Worm (Caenorhabditis elegans) whole organism, L1 larva: ENCODE data around the gene F59C12.3.

Experiments
- Y116A8C.19 ChIP-seq: sonication (generic microtip); optimal IDR thresholded peaks from 2 replicates; lab custom pipeline; 2016; ENCODE audit warnings: missing compliant biosample characterization, missing genetic modification characterization, borderline replicate concordance
- alr-1 ChIP-seq: fragments of 200-800 bp; sonication (Bioruptor generic); optimal IDR thresholded peaks from 2 replicates; lab custom pipeline; 2018; ENCODE audit warnings: borderline replicate concordance, mild to moderate bottlenecking, missing genetic modification characterization, missing compliant biosample characterization
- ama-1 ChIP-seq: fragments of 150-350 bp; optimal IDR thresholded peaks from 2 replicates; lab custom pipeline; 2014
- blmp-1 ChIP-seq: fragments of 150-350 bp; optimal IDR thresholded peaks from 2 replicates; lab custom pipeline; 2014; ENCODE audit warnings: missing biosample characterization, missing genetic modification characterization
- ceh-8 ChIP-seq: fragments of 200-800 bp; sonication (Bioruptor generic); optimal IDR thresholded peaks from 2 replicates; lab custom pipeline; 2018; ENCODE audit warnings: mild to moderate bottlenecking, missing genetic modification characterization, moderate library complexity, missing compliant biosample characterization
- ceh-82 ChIP-seq, 3 experiments: fragments of 150-350 bp in 1 of 3; sonication (generic microtip) in 2 of 3; optimal IDR thresholded peaks; 2 replicates each; lab custom pipeline; 2014 to 2017; ENCODE audit warnings: missing biosample characterization in 3 of 3, missing genetic modification characterization in 3 of 3
- ces-1 ChIP-seq: fragments of 150-350 bp; optimal IDR thresholded peaks from 2 replicates; lab custom pipeline; 2014; ENCODE audit warnings: missing biosample characterization, missing genetic modification reagents, missing genetic modification characterization
- elt-3 ChIP-seq, 6 experiments: fragments of 150-350 bp in 1 of 6; sonication (generic microtip); optimal IDR thresholded peaks; 2 replicates each; lab custom pipeline; 2017 to 2018; ENCODE audit warnings: missing biosample characterization in 6 of 6, missing genetic modification characterization in 6 of 6, inconsistent platforms in 1 of 6
- fkh-10 ChIP-seq: sonication (generic microtip); optimal IDR thresholded peaks from 2 replicates; lab custom pipeline; 2017; ENCODE audit warnings: missing biosample characterization, missing genetic modification reagents, missing genetic modification characterization
- grh-1 ChIP-seq: fragments of 200-800 bp; sonication (Bioruptor generic); IDR thresholded peaks from 2 replicates; pipeline ENCODE4 v1.3.6; 2022; ENCODE audit warnings: missing genetic modification reagents, missing genetic modification characterization, missing compliant biosample characterization
- hlh-17 ChIP-seq: fragments of 200-800 bp; sonication (Bioruptor generic); optimal IDR thresholded peaks from 2 replicates; lab custom pipeline; 2018; ENCODE audit warnings: missing genetic modification characterization, mild to moderate bottlenecking, missing compliant biosample characterization, moderate library complexity, borderline replicate concordance
- hlh-4 ChIP-seq: sonication (generic microtip); optimal IDR thresholded peaks from 2 replicates; lab custom pipeline; 2016; ENCODE audit warnings: mild to moderate bottlenecking, missing genetic modification characterization, missing compliant biosample characterization
- hpl-2 ChIP-seq: fragments of 150-350 bp; optimal IDR thresholded peaks from 2 replicates; lab custom pipeline; 2014; ENCODE audit warnings: missing biosample characterization, missing genetic modification reagents, missing genetic modification characterization
- lin-14 ChIP-seq: fragments of 200-800 bp; sonication (Bioruptor generic); optimal IDR thresholded peaks from 2 replicates; lab custom pipeline; 2018; ENCODE audit warnings: mild to moderate bottlenecking, missing genetic modification characterization, moderate library complexity, missing compliant biosample characterization
- lin-35 ChIP-seq, 2 experiments: fragments of 150-350 bp; optimal IDR thresholded peaks; 2 replicates each; lab custom pipeline; 2014; ENCODE audit warnings: missing biosample characterization in 2 of 2, missing genetic modification characterization in 2 of 2, missing genetic modification reagents in 2 of 2
- lin-39 ChIP-seq: fragments of 150-350 bp; optimal IDR thresholded peaks from 2 replicates; lab custom pipeline; 2014; ENCODE audit warnings: missing biosample characterization, missing genetic modification reagents, missing genetic modification characterization
- lsy-2 ChIP-seq, 2 experiments: fragments of 150-350 bp; optimal IDR thresholded peaks; 2 replicates each; lab custom pipeline; 2014; ENCODE audit warnings: missing biosample characterization in 2 of 2, missing genetic modification characterization in 2 of 2
- nhr-12 ChIP-seq: sonication (generic microtip); optimal IDR thresholded peaks from 2 replicates; lab custom pipeline; 2017; ENCODE audit warnings: missing biosample characterization, missing genetic modification characterization
- nhr-19 ChIP-seq: fragments of 200-800 bp; sonication (Bioruptor generic); conservative IDR thresholded peaks from 2 replicates; pipeline ENCODE4 v1.3.6; 2022; ENCODE audit warnings: missing genetic modification characterization, missing compliant biosample characterization
- nhr-28 ChIP-seq: fragments of 150-350 bp; optimal IDR thresholded peaks from 2 replicates; lab custom pipeline; 2014; ENCODE audit warnings: missing biosample characterization, missing genetic modification characterization
- nhr-71 ChIP-seq: sonication (generic microtip); optimal IDR thresholded peaks from 2 replicates; lab custom pipeline; 2016; ENCODE audit warnings: mild to moderate bottlenecking, missing genetic modification characterization, moderate library complexity, missing compliant biosample characterization
- nhr-76 ChIP-seq: sonication (generic microtip); optimal IDR thresholded peaks from 2 replicates; lab custom pipeline; 2017; ENCODE audit warnings: missing biosample characterization, missing genetic modification characterization
- nhr-90 ChIP-seq: sonication (generic microtip); optimal IDR thresholded peaks from 2 replicates; lab custom pipeline; 2016; ENCODE audit warnings: mild to moderate bottlenecking, missing genetic modification characterization, missing compliant biosample characterization; ENCODE audit not compliant: poor library complexity
- pag-3 ChIP-seq: sonication (generic microtip); optimal IDR thresholded peaks from 2 replicates; lab custom pipeline; 2017; ENCODE audit warnings: missing genetic modification characterization, mild to moderate bottlenecking, missing compliant biosample characterization, antibody characterized with exemption, borderline replicate concordance; ENCODE audit not compliant: insufficient read depth
- pax-3 ChIP-seq: fragments of 200-800 bp; sonication (Bioruptor generic); optimal IDR thresholded peaks from 2 replicates; lab custom pipeline; 2018; ENCODE audit warnings: mild to moderate bottlenecking, missing genetic modification characterization, moderate library complexity, missing compliant biosample characterization
- pqm-1 ChIP-seq: sonication (generic microtip); optimal IDR thresholded peaks from 3 replicates; lab custom pipeline; 2017; ENCODE audit warnings: missing biosample characterization, missing genetic modification characterization
- skn-1 ChIP-seq: fragments of 150-350 bp; optimal IDR thresholded peaks from 2 replicates; lab custom pipeline; 2014; ENCODE audit warnings: missing biosample characterization, missing genetic modification characterization
- snpc-4 ChIP-seq: fragments of 150-350 bp; optimal IDR thresholded peaks from 2 replicates; lab custom pipeline; 2014; ENCODE audit warnings: missing biosample characterization, missing genetic modification characterization
- snu-23 ChIP-seq: sonication (generic microtip); optimal IDR thresholded peaks from 2 replicates; lab custom pipeline; 2016; ENCODE audit warnings: missing genetic modification characterization, missing compliant biosample characterization
- sox-4 ChIP-seq: sonication (generic microtip); optimal IDR thresholded peaks from 2 replicates; lab custom pipeline; 2016; ENCODE audit warnings: missing genetic modification characterization, missing compliant biosample characterization
- sptf-1 ChIP-seq: fragments of 150-350 bp; optimal IDR thresholded peaks from 2 replicates; lab custom pipeline; 2014; ENCODE audit warnings: missing biosample characterization, missing genetic modification characterization
- sup-37 ChIP-seq: fragments of 200-800 bp; sonication (Bioruptor generic); optimal IDR thresholded peaks from 2 replicates; lab custom pipeline; 2018; ENCODE audit warnings: mild to moderate bottlenecking, missing genetic modification characterization, missing compliant biosample characterization
- tbx-2 ChIP-seq: sonication (generic microtip); optimal IDR thresholded peaks from 2 replicates; lab custom pipeline; 2016; ENCODE audit warnings: missing genetic modification characterization, missing compliant biosample characterization
- unc-130 ChIP-seq: fragments of 150-350 bp; optimal IDR thresholded peaks from 2 replicates; lab custom pipeline; 2017; ENCODE audit warnings: missing biosample characterization, missing genetic modification characterization, inconsistent platforms
- unc-86 ChIP-seq: sonication (generic microtip); optimal IDR thresholded peaks from 2 replicates; lab custom pipeline; 2016; ENCODE audit warnings: missing genetic modification characterization, missing compliant biosample characterization
- unc-98 ChIP-seq: fragments of 200-800 bp; sonication (Bioruptor generic); IDR thresholded peaks from 2 replicates; pipeline ENCODE4 v1.3.6; 2022; ENCODE audit warnings: missing genetic modification characterization, missing compliant biosample characterization
- vab-15 ChIP-seq: sonication (generic microtip); optimal IDR thresholded peaks from 2 replicates; lab custom pipeline; 2017; ENCODE audit warnings: missing genotype, mild to moderate bottlenecking, missing genetic modification characterization, missing compliant biosample characterization
- zip-4 ChIP-seq: fragments of 200-800 bp; sonication (Bioruptor generic); optimal IDR thresholded peaks from 2 replicates; lab custom pipeline; 2018; ENCODE audit warnings: mild to moderate bottlenecking, missing genetic modification characterization, moderate library complexity, missing compliant biosample characterization
- ztf-4 ChIP-seq: fragments of 150-350 bp; optimal IDR thresholded peaks from 2 replicates; lab custom pipeline; 2014; ENCODE audit warnings: missing biosample characterization, missing genetic modification characterization

The F59C12.3 gene

DNA sequence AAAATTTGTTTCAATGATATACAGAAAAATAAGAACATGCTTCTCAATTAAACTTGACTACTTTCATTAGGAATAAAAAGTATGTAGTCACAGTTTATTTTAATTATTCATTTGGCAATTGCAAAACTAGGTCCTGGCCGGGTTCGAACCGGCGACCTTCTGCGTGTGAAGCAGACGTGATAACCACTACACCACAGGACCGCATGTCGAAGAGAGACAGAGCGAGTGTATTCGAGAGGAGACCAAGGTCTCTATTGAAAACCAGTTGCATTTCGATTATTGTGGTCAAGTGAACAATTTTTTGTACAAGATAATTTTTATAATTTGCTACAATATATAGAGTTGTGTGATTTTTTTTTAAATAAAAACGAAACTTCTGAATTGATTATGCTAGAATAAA, 18.5 kb downstream of the F59C12.3 start (continued):
- TF ChIP-seq ztf-4 (tag; lab: Kevin White, UChicago): no peak
- TF ChIP-seq ama-1 (lab: Kevin White, UChicago): no peak
- peak; percentile 64 for TF ChIP-seq tbx-2 (tag; lab: Kevin White, UChicago)
- peak; percentile 70 for TF ChIP-seq lin-14 (GFP tag; lab: Kevin White, UChicago)
- TF ChIP-seq nhr-12: no peak
- TF ChIP-seq fkh-10 (GFP tag; lab: Kevin White, UChicago): peak; percentile 51
- no peak for TF ChIP-seq lin-39 (tag; lab: Kevin White, UChicago)
- TF ChIP-seq snpc-4 (tag; lab: Kevin White, UChicago): peak; percentile 15
- no peak for TF ChIP-seq pag-3 (tag; lab: Kevin White, UChicago)
- peak in 1 of 6 experiments; percentile 70 for TF ChIP-seq elt-3 (tag; optimal IDR thresholded peaks at IDR 0.05; lab: Kevin White, UChicago)
- TF ChIP-seq nhr-71 (tag; lab: Kevin White, UChicago): peak; percentile 78
- peak; percentile 67 for TF ChIP-seq nhr-19
- TF ChIP-seq hlh-4: no peak
- peak; percentile 26 for TF ChIP-seq blmp-1 (tag; lab: Kevin White, UChicago)
- peak; percentile 38 to 54 (median 46) for TF ChIP-seq ceh-82 (tag; optimal IDR thresholded peaks at IDR 0.05; lab: Kevin White, UChicago)
- TF ChIP-seq pqm-1 (tag; lab: Kevin White, UChicago): no peak
- TF ChIP-seq sox-4 (tag; lab: Kevin White, UChicago): peak; percentile 55
- peak; percentile 14 for TF ChIP-seq unc-130
- no peak for TF ChIP-seq nhr-28 (tag; lab: Kevin White, UChicago)
- no peak for TF ChIP-seq Y116A8C.19 (tag; lab: Kevin White, UChicago)
- peak; percentile 33 to 61 for TF ChIP-seq lsy-2 (tag; optimal IDR thresholded peaks at IDR 0.05; lab: Kevin White, UChicago)
- peak; percentile 28 for TF ChIP-seq unc-86 (tag; lab: Kevin White, UChicago)
- no peak for TF ChIP-seq ces-1 (GFP tag; lab: Kevin White, UChicago)
- no peak for TF ChIP-seq unc-98 (GFP tag; lab: Robert Waterston, UW)
- peak; percentile 66 for TF ChIP-seq grh-1 (GFP tag; lab: Robert Waterston, UW)
- TF ChIP-seq vab-15: no peak
- TF ChIP-seq alr-1: no peak
- no peak for TF ChIP-seq hlh-17
- no peak for TF ChIP-seq hpl-2 (GFP tag; lab: Kevin White, UChicago)
- TF ChIP-seq pax-3 (tag; lab: Kevin White, UChicago): peak; percentile 26
- TF ChIP-seq snu-23: peak; percentile 87
- TF ChIP-seq sup-37 (GFP tag; lab: Kevin White, UChicago): no peak
- TF ChIP-seq nhr-76 (tag; lab: Kevin White, UChicago): no peak
- TF ChIP-seq sptf-1: no peak
- TF ChIP-seq, all 84 proteins: peak for 42

DNA sequence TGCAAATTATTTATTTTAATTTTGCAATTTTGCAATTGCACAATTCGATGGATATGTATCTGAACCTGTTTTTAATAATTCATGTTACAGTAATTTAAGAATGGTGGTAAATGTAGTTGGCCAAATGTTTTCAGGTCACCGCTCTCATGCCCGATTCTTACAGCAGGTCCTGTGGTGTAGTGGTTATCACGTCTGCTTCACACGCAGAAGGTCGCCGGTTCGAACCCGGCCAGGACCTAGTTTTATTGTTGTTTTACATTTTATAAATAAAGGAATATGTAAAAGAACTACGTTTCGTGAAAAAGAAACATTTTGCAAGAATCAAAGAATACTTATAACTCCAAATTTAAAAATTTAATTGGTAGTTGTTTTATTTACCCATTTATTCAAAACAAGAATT, 19.1 kb downstream of the F59C12.3 start:
- no peak for TF ChIP-seq hlh-4

DNA sequence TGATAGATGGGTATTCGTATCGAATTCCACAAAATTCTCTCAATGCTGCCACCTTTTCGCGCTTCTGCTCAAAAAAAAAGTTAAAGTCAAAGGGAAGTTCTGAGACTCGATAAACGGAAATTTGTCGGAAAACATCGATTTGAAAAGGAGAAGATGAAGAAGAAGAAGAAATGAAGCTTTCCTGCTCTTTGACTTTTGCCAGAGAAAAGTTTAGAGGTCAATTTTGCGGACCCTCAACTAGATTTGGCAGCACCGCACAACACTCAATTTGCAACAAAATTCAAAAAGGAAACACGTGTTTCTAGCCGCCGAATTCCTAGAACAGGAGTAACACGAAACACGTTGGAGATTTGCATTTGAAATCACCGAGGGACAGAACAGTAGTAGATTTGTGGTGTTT, 21.2 kb downstream of the F59C12.3 start:
- TF ChIP-seq ceh-8 (GFP tag; lab: Kevin White, UChicago) (no peak), zip-4 (GFP tag; lab: Kevin White, UChicago) (no peak), lin-14 (GFP tag; lab: Kevin White, UChicago) (peak; percentile 1), fkh-10 (GFP tag; lab: Kevin White, UChicago) (peak; percentile 97)

DNA sequence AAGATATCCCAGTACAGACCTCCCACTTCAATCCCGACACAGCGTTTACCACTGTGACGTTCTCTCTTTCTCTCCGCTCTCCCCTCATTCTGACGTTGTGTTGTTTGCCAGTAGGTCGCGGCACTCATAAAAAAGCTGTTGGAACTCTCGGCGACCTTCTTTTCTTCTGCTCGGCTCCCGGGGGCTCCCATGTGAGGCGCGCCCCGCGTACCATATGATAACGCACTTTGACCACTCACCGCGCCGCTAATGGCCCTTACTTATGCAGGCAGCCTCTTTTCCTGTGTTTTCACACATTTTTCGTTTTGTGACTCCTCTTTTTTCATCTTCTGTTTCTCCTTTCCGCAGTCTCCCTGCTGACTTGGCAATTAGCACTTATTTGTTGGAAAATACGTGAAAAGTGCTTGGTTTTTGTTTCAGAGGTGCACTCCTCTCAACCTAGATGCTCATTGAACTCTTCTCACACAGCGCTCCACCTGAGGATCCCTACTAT, 30.0 kb downstream of the F59C12.3 start, which contains the start of gene ser-1:
Gene ser-1 (plus strand): TSS at position 443 of the 493 bp plus-strand sequence.
- TF ChIP-seq skn-1 (tag; lab: Kevin White, UChicago) (no peak), lin-14 (GFP tag; lab: Kevin White, UChicago) (peak; percentile 6), nhr-90 (tag; lab: Kevin White, UChicago) (no peak), lin-35 (GFP tag; optimal IDR thresholded peaks at IDR 0.05; lab: Kevin White, UChicago) (no peak)
- TF ChIP-seq, all 84 proteins: peak for 1
